Worm (Caenorhabditis elegans): ENCODE results near the gene msp-51.
A peak's percentile ranks its signal among the peaks of the same experiment; 100 is the strongest.
"Not testable (repeated sequence)": the region's sequence is repeated elsewhere in the genome, so short reads cannot be mapped to it uniquely, and the experiment has no call there.

The msp-51 gene

ce11 chrIV:5295240-5295639 is at the start of gene msp-51:
Gene msp-51, minus strand, starts transcription at chrIV:5295340.
- not testable (repeated sequence) for TF ChIP-seq alr-1, ceh-82, skn-1 (tag; optimal IDR thresholded peaks at IDR 0.05)

DNA sequence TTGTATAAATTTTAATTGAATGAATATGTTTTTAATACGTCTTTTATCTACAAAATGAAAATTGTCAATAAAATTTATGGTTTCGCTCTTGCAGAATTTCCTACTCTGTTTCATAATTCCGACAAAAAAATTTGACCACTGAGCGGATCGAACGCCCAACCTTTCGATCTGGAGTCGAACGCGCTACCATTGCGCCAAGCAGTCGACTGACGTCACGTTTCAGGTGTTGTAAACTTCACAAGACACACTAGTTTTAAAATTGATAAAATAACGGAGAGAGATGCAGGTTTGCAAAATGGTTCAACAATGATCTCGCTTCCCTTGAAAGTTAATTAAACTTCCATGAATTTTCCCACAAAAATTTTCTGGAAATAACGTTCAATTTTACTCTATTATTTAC is 49.0 kb upstream of the msp-51 start:
- TF ChIP-seq ceh-16 (tag; optimal IDR thresholded peaks at IDR 0.05) = no peak
- peak; percentile 24 for TF ChIP-seq lin-13 (GFP tag; optimal IDR thresholded peaks at IDR 0.05)
- TF ChIP-seq alr-1 (tag; optimal IDR thresholded peaks at IDR 0.05) = no peak
- peak; percentile 60 for TF ChIP-seq sma-3 (GFP tag; optimal IDR thresholded peaks at IDR 0.05)
- TF ChIP-seq crh-2 (tag; optimal IDR thresholded peaks at IDR 0.05) = peak; percentile 48
- TF ChIP-seq unc-39 (tag; optimal IDR thresholded peaks at IDR 0.05) = no peak
- peak; percentile 13 for TF ChIP-seq fos-1 (tag; optimal IDR thresholded peaks at IDR 0.05)

- no peak for TF ChIP-seq gmeb-1 (tag; optimal IDR thresholded peaks at IDR 0.05)
- TF ChIP-seq nhr-77 (tag; optimal IDR thresholded peaks at IDR 0.05) = no peak
- no peak for TF ChIP-seq F13H6.1 (tag; optimal IDR thresholded peaks at IDR 0.05)
- no peak for TF ChIP-seq nhr-21 (tag; optimal IDR thresholded peaks at IDR 0.05)
- no peak for TF ChIP-seq zag-1 (tag; optimal IDR thresholded peaks at IDR 0.05)
- no peak for TF ChIP-seq ceh-16 (tag; optimal IDR thresholded peaks at IDR 0.05)
- TF ChIP-seq blmp-1 (tag; optimal IDR thresholded peaks at IDR 0.05; ENCODE audit: insufficient read depth) = no peak
- TF ChIP-seq ZK546.5 (tag; optimal IDR thresholded peaks at IDR 0.05) = no peak
These were observed 44.1 kb upstream of the msp-51 start, which contains the start of gene Y4C6B.2 for ce11 chrIV:5339255-5339654. Gene Y4C6B.2, plus strand, starts transcription at chrIV:5339574.

- TF ChIP-seq dmd-4 (tag; optimal IDR thresholded peaks at IDR 0.05) (no peak), nhr-25 (tag; optimal IDR thresholded peaks at IDR 0.05) (peak; percentile 4), nhr-77 (tag; optimal IDR thresholded peaks at IDR 0.05) (no peak), nhr-11 (tag; optimal IDR thresholded peaks at IDR 0.05) (no peak), ceh-16 (tag; optimal IDR thresholded peaks at IDR 0.05) (no peak), sma-3 (GFP tag; optimal IDR thresholded peaks at IDR 0.05) (peak; percentile 18), snpc-4 (tag; optimal IDR thresholded peaks at IDR 0.05) (no peak), egl-27 (tag; optimal IDR thresholded peaks at IDR 0.05) (no peak), nhr-21 (tag; optimal IDR thresholded peaks at IDR 0.05) (no peak), F13H6.1 (tag; optimal IDR thresholded peaks at IDR 0.05) (no peak), elt-3 (tag; optimal IDR thresholded peaks at IDR 0.05) (no peak), blmp-1 (tag; optimal IDR thresholded peaks at IDR 0.05; ENCODE audit: insufficient read depth) (peak; percentile 3), sma-9 (GFP tag; optimal IDR thresholded peaks at IDR 0.05) (peak; percentile 8), sma-9 (tag; optimal IDR thresholded peaks at IDR 0.05) (no peak), crh-2 (tag; optimal IDR thresholded peaks at IDR 0.05) (peak; percentile 4)
These were observed 42.5 kb upstream of the msp-51 start for ce11 chrIV:5337649-5338048.

- no peak for TF ChIP-seq aly-2 (tag; optimal IDR thresholded peaks at IDR 0.05)
- no peak for TF ChIP-seq lin-11 (tag; optimal IDR thresholded peaks at IDR 0.05)
- no peak for TF ChIP-seq unc-62 (GFP tag; optimal IDR thresholded peaks at IDR 0.05)
- TF ChIP-seq gmeb-1 (tag; optimal IDR thresholded peaks at IDR 0.05) = peak; percentile 37
- TF ChIP-seq Y55F3AM.14 (GFP tag; optimal IDR thresholded peaks at IDR 0.05) = peak; percentile 19
- no peak for TF ChIP-seq unc-39 (tag; optimal IDR thresholded peaks at IDR 0.05)
- TF ChIP-seq ceh-16 (tag; optimal IDR thresholded peaks at IDR 0.05) = no peak
- TF ChIP-seq sma-3 (GFP tag; optimal IDR thresholded peaks at IDR 0.05) = peak; percentile 38
- TF ChIP-seq nhr-10 (tag; optimal IDR thresholded peaks at IDR 0.05) = no peak
- no peak for TF ChIP-seq elt-1 (tag; optimal IDR thresholded peaks at IDR 0.05)
- no peak for TF ChIP-seq blmp-1 (tag; optimal IDR thresholded peaks at IDR 0.05; ENCODE audit: insufficient read depth)
- TF ChIP-seq dmd-4 (tag; optimal IDR thresholded peaks at IDR 0.05) = no peak
- TF ChIP-seq nhr-11 (tag; optimal IDR thresholded peaks at IDR 0.05) = no peak
- TF ChIP-seq zag-1 (tag; optimal IDR thresholded peaks at IDR 0.05) = no peak
- TF ChIP-seq nhr-21 (tag; optimal IDR thresholded peaks at IDR 0.05) = peak; percentile 11
- TF ChIP-seq alr-1 (tag; optimal IDR thresholded peaks at IDR 0.05) = no peak
- TF ChIP-seq fos-1 (tag; optimal IDR thresholded peaks at IDR 0.05) = peak; percentile 55
- TF ChIP-seq nhr-237 (tag; optimal IDR thresholded peaks at IDR 0.05) = no peak
- TF ChIP-seq lin-39 (tag; optimal IDR thresholded peaks at IDR 0.05) = no peak
- TF ChIP-seq ceh-82 (tag; optimal IDR thresholded peaks at IDR 0.05) = no peak
- peak; percentile 53 for TF ChIP-seq unc-55 (GFP tag; optimal IDR thresholded peaks at IDR 0.05)
- TF ChIP-seq peb-1 (tag; optimal IDR thresholded peaks at IDR 0.05) = no peak
- peak; percentile 32 for TF ChIP-seq F13H6.1 (tag; optimal IDR thresholded peaks at IDR 0.05)
- peak; percentile 48 for TF ChIP-seq C34F6.9 (tag; optimal IDR thresholded peaks at IDR 0.05)
- peak; percentile 69 for TF ChIP-seq crh-2 (tag; optimal IDR thresholded peaks at IDR 0.05)
- no peak for TF ChIP-seq snpc-4 (tag; optimal IDR thresholded peaks at IDR 0.05)
- TF ChIP-seq R02D3.7 (tag; optimal IDR thresholded peaks at IDR 0.05) = no peak
- peak; percentile 39 to 61 for TF ChIP-seq lsy-2 (tag; optimal IDR thresholded peaks at IDR 0.05)
- no peak for TF ChIP-seq mbf-1 (tag; optimal IDR thresholded peaks at IDR 0.05)
- TF ChIP-seq skn-1 (tag; optimal IDR thresholded peaks at IDR 0.05) = no peak
- peak; percentile 58 for TF ChIP-seq sma-9 (GFP tag; optimal IDR thresholded peaks at IDR 0.05)
- TF ChIP-seq sma-9 (tag; optimal IDR thresholded peaks at IDR 0.05) = no peak
- TF ChIP-seq mdl-1 (tag; optimal IDR thresholded peaks at IDR 0.05) = no peak
- TF ChIP-seq nhr-129 (tag; optimal IDR thresholded peaks at IDR 0.05) = no peak
- TF ChIP-seq ztf-1 (GFP tag; conservative IDR thresholded peaks at IDR 0.05) = no peak
- no peak for TF ChIP-seq nhr-77 (tag; optimal IDR thresholded peaks at IDR 0.05)
- TF ChIP-seq ztf-11 (tag; optimal IDR thresholded peaks at IDR 0.05) = no peak
- TF ChIP-seq egl-27 (tag; optimal IDR thresholded peaks at IDR 0.05) = no peak
- TF ChIP-seq ZK546.5 (tag; optimal IDR thresholded peaks at IDR 0.05) = no peak
These were observed 39.4 kb upstream of the msp-51 start for ce11 chrIV:5334518-5334917.
